Fruit fly (Drosophila melanogaster): ENCODE measurements around the gene CG7573.
A peak's percentile ranks its signal among the peaks of the same experiment; 100 is the strongest.

CG7573 gene

dm6 chr3L:11345536-11345935 lies 34.0 kb downstream of the CG7573 start (continued):
- TF ChIP-seq run (tag; optimal IDR thresholded peaks at IDR 0.05) = no peak
- no peak for TF ChIP-seq fd3F (GFP tag; optimal IDR thresholded peaks at IDR 0.05)
- TF ChIP-seq odd (GFP tag; optimal IDR thresholded peaks at IDR 0.05) = no peak
- TF ChIP-seq schlank (tag; optimal IDR thresholded peaks at IDR 0.05) = no peak
- no peak for TF ChIP-seq ase (GFP tag; IDR thresholded peaks at IDR 0.05)
- TF ChIP-seq sqz (GFP tag; optimal IDR thresholded peaks at IDR 0.05) = peak; percentile 24
- TF ChIP-seq zf30C (GFP tag; optimal IDR thresholded peaks at IDR 0.05) = no peak
- TF ChIP-seq CG6254 (GFP tag; optimal IDR thresholded peaks at IDR 0.05) = peak; percentile 11
- no peak for TF ChIP-seq Ada2b (GFP tag; IDR thresholded peaks at IDR 0.05)
- no peak for TF ChIP-seq ssp (GFP tag; IDR thresholded peaks at IDR 0.05)
- TF ChIP-seq Lpt (GFP tag; optimal IDR thresholded peaks at IDR 0.05) = no peak
- TF ChIP-seq pb (GFP tag; optimal IDR thresholded peaks at IDR 0.05) = no peak
- TF ChIP-seq sr (GFP tag; IDR thresholded peaks at IDR 0.05) = peak; percentile 78
- TF ChIP-seq CG12299 (tag; optimal IDR thresholded peaks at IDR 0.05) = no peak
- no peak for TF ChIP-seq Dp (GFP tag; optimal IDR thresholded peaks at IDR 0.05)
- no peak for TF ChIP-seq kni (GFP tag; optimal IDR thresholded peaks at IDR 0.05)
- no peak for TF ChIP-seq sens-2 (GFP tag; IDR thresholded peaks at IDR 0.05)
- TF ChIP-seq CG8359 (GFP tag; optimal IDR thresholded peaks at IDR 0.05; ENCODE audit: borderline replicate concordance) = peak; percentile 15
- no peak for TF ChIP-seq Nf-YA (GFP tag; IDR thresholded peaks at IDR 0.05)
- TF ChIP-seq CG7786 (GFP tag; optimal IDR thresholded peaks at IDR 0.05) = no peak
- no peak for TF ChIP-seq CG13296 (GFP tag; optimal IDR thresholded peaks at IDR 0.05)
- TF ChIP-seq CG1529 (GFP tag; optimal IDR thresholded peaks at IDR 0.05) = no peak
- no peak for TF ChIP-seq CG7271 (tag; optimal IDR thresholded peaks at IDR 0.05)
- TF ChIP-seq Med (GFP tag) = peak; percentile 62
- TF ChIP-seq HLH54F (GFP tag; optimal IDR thresholded peaks at IDR 0.05) = no peak
- no peak for TF ChIP-seq CG17612 (GFP tag; IDR thresholded peaks at IDR 0.05)
- no peak for TF ChIP-seq dpn (GFP tag; optimal IDR thresholded peaks at IDR 0.05)
- TF ChIP-seq Mrtf (GFP tag; IDR thresholded peaks at IDR 0.05) = no peak
- TF ChIP-seq CG7556 (GFP tag; optimal IDR thresholded peaks at IDR 0.05) = no peak
- TF ChIP-seq CG6765 (GFP tag; optimal IDR thresholded peaks at IDR 0.05) = no peak
- TF ChIP-seq ro (GFP tag; IDR thresholded peaks at IDR 0.05) = no peak
- TF ChIP-seq D19B (GFP tag; optimal IDR thresholded peaks at IDR 0.05) = no peak
- no peak for TF ChIP-seq CG9609 (GFP tag; optimal IDR thresholded peaks at IDR 0.05)
- no peak for TF ChIP-seq CG18262 (tag; optimal IDR thresholded peaks at IDR 0.05)
- peak; percentile 5 for TF ChIP-seq CG15514 (GFP tag; optimal IDR thresholded peaks at IDR 0.05)
- TF ChIP-seq CG4404 (GFP tag; IDR thresholded peaks at IDR 0.05) = no peak
- TF ChIP-seq HmgD (GFP tag; optimal IDR thresholded peaks at IDR 0.05) = no peak
- no peak for TF ChIP-seq Chrac-16 (GFP tag; optimal IDR thresholded peaks at IDR 0.05)
- TF ChIP-seq dm (GFP tag; optimal IDR thresholded peaks at IDR 0.05) = no peak
- peak; percentile 23; the same call in 1 of the 2 replicates for TF ChIP-seq CG4360 (GFP tag; IDR thresholded peaks at IDR 0.05)
- no peak for TF ChIP-seq Neu2 (GFP tag; optimal IDR thresholded peaks at IDR 0.05; ENCODE audit: borderline replicate concordance)
- TF ChIP-seq sima (GFP tag; optimal IDR thresholded peaks at IDR 0.05) = no peak
- TF ChIP-seq CG1603 (tag; optimal IDR thresholded peaks at IDR 0.05) = no peak
- TF ChIP-seq CG11504 (tag; optimal IDR thresholded peaks at IDR 0.05) = no peak
- TF ChIP-seq E2f2 (GFP tag; IDR thresholded peaks at IDR 0.05) = no peak
- TF ChIP-seq Taf1 (GFP tag; IDR thresholded peaks at IDR 0.05) = no peak
- TF ChIP-seq wek (GFP tag; optimal IDR thresholded peaks at IDR 0.05) = peak; percentile 13
- TF ChIP-seq jing (GFP tag; optimal IDR thresholded peaks at IDR 0.05) = no peak
- TF ChIP-seq CG1792 (GFP tag; optimal IDR thresholded peaks at IDR 0.05) = no peak
- TF ChIP-seq CG10565 (GFP tag; optimal IDR thresholded peaks at IDR 0.05) = no peak
- peak; percentile 3 for TF ChIP-seq CG5180 (GFP tag; optimal IDR thresholded peaks at IDR 0.05)
- no peak for TF ChIP-seq Sry-β (GFP tag; optimal IDR thresholded peaks at IDR 0.05)

All from whole organism, embryonic.